Fruit fly (Drosophila melanogaster): ENCODE measurements around the gene tal-3A.

Gene tal-3A

dm6 chr3R:13812736-13813250 is at the start of gene tal-3A, which contains the start of the genes tal-1A, tal-2A and tal-AA:
Gene tal-3A (plus strand): TSS chr3R:13813109.
Gene tal-1A (plus strand): TSS chr3R:13813109.
Gene tal-2A (plus strand): TSS chr3R:13813109.
Gene tal-AA (plus strand): TSS chr3R:13813109.
- TF ChIP-seq gl (tag; optimal IDR thresholded peaks at IDR 0.05) (peak; percentile 14), Snoo (tag; optimal IDR thresholded peaks at IDR 0.05) (peak; percentile 29), CG32121 (GFP tag; IDR thresholded peaks at IDR 0.05) (peak; percentile 66), CG14655 (GFP tag; optimal IDR thresholded peaks at IDR 0.05) (no peak), CG4496 (GFP tag; IDR thresholded peaks at IDR 0.05) (no peak), CG8301 (tag; optimal IDR thresholded peaks at IDR 0.05) (no peak), D1 (tag; optimal IDR thresholded peaks at IDR 0.05) (no peak), fd96Ca (GFP tag; IDR thresholded peaks at IDR 0.05) (peak; percentile 73), Pif1B (GFP tag; optimal IDR thresholded peaks at IDR 0.05) (peak; percentile 75), EcR (GFP tag; optimal IDR thresholded peaks at IDR 0.05) (peak; percentile 73), Pif1A (GFP tag; optimal IDR thresholded peaks at IDR 0.05) (peak; percentile 47), Ets98B (GFP tag; IDR thresholded peaks at IDR 0.05) (peak; percentile 68; the same call in 1 of the 2 replicates), rn (GFP tag; IDR thresholded peaks at IDR 0.05) (no peak), CG17806 (tag; optimal IDR thresholded peaks at IDR 0.05) (no peak), CG12605 (GFP tag; IDR thresholded peaks at IDR 0.05) (peak; percentile 69)

DNA sequence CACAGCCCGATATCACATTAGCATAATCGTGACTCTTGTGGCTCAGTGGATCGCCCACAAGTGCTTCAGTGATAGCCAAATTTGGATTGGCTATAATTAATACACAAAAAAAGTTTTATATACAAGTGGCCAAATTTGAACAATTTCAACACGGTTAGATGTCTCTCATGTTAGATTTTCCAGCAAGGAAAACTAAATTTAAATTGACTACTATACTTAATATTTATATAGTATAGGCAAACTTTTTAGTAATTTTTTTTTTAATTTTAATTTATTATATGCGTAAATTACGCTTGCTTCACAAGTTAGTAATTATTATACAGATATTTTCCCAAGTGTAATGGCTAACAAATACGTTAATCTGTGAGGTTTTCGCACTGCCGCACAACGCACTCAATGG is 47.9 kb upstream of the tal-3A start:
- no peak for TF ChIP-seq CG12605 (GFP tag; IDR thresholded peaks at IDR 0.05)
- TF ChIP-seq CG8159 (tag; optimal IDR thresholded peaks at IDR 0.05), result peak; percentile 37

DNA sequence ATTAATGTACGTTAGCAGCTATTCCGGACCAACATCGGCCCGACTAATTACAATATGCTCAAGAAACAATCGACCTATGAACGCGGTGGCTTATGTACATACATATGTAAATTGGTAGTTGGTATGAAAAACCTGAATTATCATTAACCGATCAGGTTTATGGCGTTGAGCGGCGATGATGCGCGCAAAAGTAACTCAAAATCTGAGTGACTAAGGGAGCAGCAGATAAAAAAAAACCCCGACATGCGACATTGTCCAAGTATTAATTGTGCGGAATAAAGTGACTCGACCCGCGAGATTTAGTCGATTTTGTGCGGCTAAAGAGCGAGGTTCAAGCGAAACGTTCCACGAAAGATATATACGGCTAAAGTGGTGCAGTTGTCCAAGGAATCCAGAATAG is 47.5 kb upstream of the tal-3A start, which contains the start of gene CG9312:
Gene CG9312 (plus strand): TSS at position 301 of the 400 bp plus-strand sequence.
- TF ChIP-seq D1 (tag; optimal IDR thresholded peaks at IDR 0.05), result no peak
- TF ChIP-seq gl (tag; optimal IDR thresholded peaks at IDR 0.05), result no peak
- no peak for TF ChIP-seq Ets98B (GFP tag; IDR thresholded peaks at IDR 0.05)
- TF ChIP-seq EcR (GFP tag; optimal IDR thresholded peaks at IDR 0.05), result peak; percentile 25
- TF ChIP-seq CG14655 (GFP tag; optimal IDR thresholded peaks at IDR 0.05), result no peak

DNA sequence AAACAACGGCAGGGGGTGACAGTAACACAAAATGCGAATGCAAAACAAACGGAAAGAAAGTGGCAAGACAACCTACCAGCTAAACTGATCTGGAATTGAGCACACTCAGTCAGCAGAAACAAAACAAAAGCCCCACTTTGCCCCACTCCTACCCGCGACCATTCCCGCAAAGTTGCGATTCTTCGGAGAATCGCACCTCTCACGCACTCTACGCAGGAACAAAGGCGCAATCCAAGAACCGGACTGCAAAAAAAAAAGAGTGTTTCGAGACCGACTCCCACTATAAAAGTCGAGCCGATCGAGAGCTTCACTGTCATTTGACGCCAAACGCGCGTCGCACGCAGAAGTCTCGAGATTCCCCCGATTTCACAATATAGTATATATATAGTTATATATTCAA is 45.7 kb upstream of the tal-3A start, which contains the start of gene Cht5:
Gene Cht5 (plus strand): TSS at position 311 of the 400 bp plus-strand sequence.
- peak; percentile 23; the same call in 1 of the 3 replicates for TF ChIP-seq CG4496 (GFP tag; IDR thresholded peaks at IDR 0.05)
- no peak for TF ChIP-seq CG13204 (GFP tag; optimal IDR thresholded peaks at IDR 0.05)
- peak; percentile 36 for TF ChIP-seq EcR (GFP tag; optimal IDR thresholded peaks at IDR 0.05)
- TF ChIP-seq fd96Ca (GFP tag; IDR thresholded peaks at IDR 0.05), result 0 out of 3 replicates have a peak, but pooled peaks have one; percentile 36

DNA sequence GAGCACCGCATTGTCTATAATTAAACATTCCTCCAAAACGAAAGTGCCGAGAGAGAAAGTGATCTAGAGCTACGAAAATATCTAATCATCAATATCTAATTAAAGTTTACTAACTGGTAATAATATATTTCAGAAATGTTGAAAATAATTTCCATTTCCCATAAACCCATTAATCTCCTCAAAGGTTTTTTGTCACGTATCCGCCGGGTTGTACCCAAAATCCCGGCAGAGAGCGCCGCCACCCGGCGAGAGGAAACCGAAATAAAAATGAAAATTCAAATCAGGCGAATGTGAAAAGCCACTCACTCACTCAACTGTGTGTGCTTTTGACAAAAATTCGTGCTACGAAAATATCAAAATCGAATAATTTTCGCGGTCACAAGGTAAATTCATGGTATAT is 41.7 kb upstream of the tal-3A start, which contains the start of gene CG9297:
Gene CG9297 (plus strand): TSS at position 301 of the 400 bp plus-strand sequence.
- TF ChIP-seq CG9948 (tag; optimal IDR thresholded peaks at IDR 0.05) (no peak), CG17806 (tag; optimal IDR thresholded peaks at IDR 0.05) (no peak), gl (tag; optimal IDR thresholded peaks at IDR 0.05) (no peak), CG10348 (GFP tag; IDR thresholded peaks at IDR 0.05) (no peak), Ets98B (GFP tag; IDR thresholded peaks at IDR 0.05) (no peak), rn (GFP tag; IDR thresholded peaks at IDR 0.05) (no peak), CG34367 (tag; optimal IDR thresholded peaks at IDR 0.05) (no peak), fd96Ca (GFP tag; IDR thresholded peaks at IDR 0.05) (no peak), CG13204 (GFP tag; optimal IDR thresholded peaks at IDR 0.05) (no peak), D1 (tag; optimal IDR thresholded peaks at IDR 0.05) (no peak), Snoo (tag; optimal IDR thresholded peaks at IDR 0.05) (no peak), CG8159 (tag; optimal IDR thresholded peaks at IDR 0.05) (no peak), CG4496 (GFP tag; IDR thresholded peaks at IDR 0.05) (no peak), Pif1B (GFP tag; optimal IDR thresholded peaks at IDR 0.05) (no peak), EcR (GFP tag; optimal IDR thresholded peaks at IDR 0.05) (no peak), CG14655 (GFP tag; optimal IDR thresholded peaks at IDR 0.05) (no peak)

DNA sequence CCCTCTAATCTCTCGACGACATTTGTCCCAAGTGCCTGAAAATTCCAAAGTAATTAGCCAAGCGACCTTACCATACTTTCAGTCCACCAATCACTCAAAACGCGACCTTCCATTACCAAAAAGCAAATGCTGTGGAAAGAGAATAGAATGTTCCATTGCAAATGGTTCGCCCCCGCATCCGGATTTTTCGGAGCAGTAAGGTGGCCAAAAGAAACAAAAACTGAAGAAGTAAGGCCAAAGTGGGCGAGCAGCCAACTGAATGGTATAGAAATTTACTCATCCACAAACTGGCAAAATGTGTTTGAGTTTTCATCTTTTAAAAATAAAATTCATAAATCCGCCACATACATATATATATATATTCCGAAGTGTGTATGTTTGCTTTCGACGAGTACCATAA is 39.6 kb upstream of the tal-3A start:
- TF ChIP-seq CG9948 (tag; optimal IDR thresholded peaks at IDR 0.05) (no peak), CG4496 (GFP tag; IDR thresholded peaks at IDR 0.05) (no peak), CG34367 (tag; optimal IDR thresholded peaks at IDR 0.05) (no peak), CG14655 (GFP tag; optimal IDR thresholded peaks at IDR 0.05) (no peak), fd96Ca (GFP tag; IDR thresholded peaks at IDR 0.05) (no peak), gl (tag; optimal IDR thresholded peaks at IDR 0.05) (no peak), CG8301 (tag; optimal IDR thresholded peaks at IDR 0.05) (no peak), Pif1B (GFP tag; optimal IDR thresholded peaks at IDR 0.05) (no peak), Ets98B (GFP tag; IDR thresholded peaks at IDR 0.05) (no peak), CG12605 (GFP tag; IDR thresholded peaks at IDR 0.05) (no peak)

DNA sequence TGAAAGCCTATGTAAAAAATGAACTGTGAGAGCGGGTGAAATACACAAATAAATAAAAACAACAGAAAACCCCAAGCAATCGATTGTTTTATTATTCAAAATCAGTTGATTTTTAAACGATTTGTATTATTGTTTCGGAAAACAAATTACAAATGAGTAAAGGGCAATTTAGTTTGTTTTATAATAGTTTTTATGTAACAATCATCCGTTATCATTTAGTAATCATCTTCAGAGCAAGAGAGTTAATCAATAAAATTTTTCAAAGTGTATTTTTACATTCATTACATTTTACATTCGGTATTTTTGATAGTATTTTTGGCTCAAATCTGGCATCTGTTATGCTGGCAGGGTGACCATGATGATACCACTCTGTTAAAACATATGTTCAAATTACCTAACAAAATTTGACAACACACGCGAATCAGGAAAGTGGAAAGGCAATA is 33.6 kb upstream of the tal-3A start, which contains the start of the genes CG42375 and CG9288:
Gene CG42375 (plus strand): TSS at position 384 of the 443 bp plus-strand sequence.
Gene CG9288 (plus strand): TSS at position 384 of the 443 bp plus-strand sequence.
- TF ChIP-seq CG10348 (GFP tag; IDR thresholded peaks at IDR 0.05), result no peak
- peak; percentile 78 for TF ChIP-seq CG8159 (tag; optimal IDR thresholded peaks at IDR 0.05)
- peak; percentile 32; the same call in 1 of the 2 replicates for TF ChIP-seq rn (GFP tag; IDR thresholded peaks at IDR 0.05)
- peak; percentile 52 for TF ChIP-seq D1 (tag; optimal IDR thresholded peaks at IDR 0.05)
- no peak for TF ChIP-seq EcR (GFP tag; optimal IDR thresholded peaks at IDR 0.05)
- no peak for TF ChIP-seq CG34367 (tag; optimal IDR thresholded peaks at IDR 0.05)
- TF ChIP-seq CG17806 (tag; optimal IDR thresholded peaks at IDR 0.05), result peak; percentile 76
- no peak for TF ChIP-seq Snoo (tag; optimal IDR thresholded peaks at IDR 0.05)
- no peak for TF ChIP-seq CG9948 (tag; optimal IDR thresholded peaks at IDR 0.05)
- no peak for TF ChIP-seq CG15710 (tag; optimal IDR thresholded peaks at IDR 0.05)
- TF ChIP-seq CG4496 (GFP tag; IDR thresholded peaks at IDR 0.05), result peak; percentile 46; the same call in 1 of the 3 replicates
- no peak for TF ChIP-seq CG13204 (GFP tag; optimal IDR thresholded peaks at IDR 0.05)
- TF ChIP-seq Ets98B (GFP tag; IDR thresholded peaks at IDR 0.05), result 0 out of 2 replicates have a peak, but pooled peaks have one; percentile 38
- peak; percentile 83 for TF ChIP-seq CG14655 (GFP tag; optimal IDR thresholded peaks at IDR 0.05)
- peak; percentile 30 for TF ChIP-seq gl (tag; optimal IDR thresholded peaks at IDR 0.05)
- TF ChIP-seq fd96Ca (GFP tag; IDR thresholded peaks at IDR 0.05), result no peak
- peak; percentile 58 for TF ChIP-seq Pif1A (GFP tag; optimal IDR thresholded peaks at IDR 0.05)
- TF ChIP-seq CG32121 (GFP tag; IDR thresholded peaks at IDR 0.05), result peak; percentile 80
- TF ChIP-seq CG12605 (GFP tag; IDR thresholded peaks at IDR 0.05), result no peak
- peak; percentile 82 for TF ChIP-seq CG8301 (tag; optimal IDR thresholded peaks at IDR 0.05)
- TF ChIP-seq Pif1B (GFP tag; optimal IDR thresholded peaks at IDR 0.05), result peak; percentile 42

All from whole organism, pupa.